Worm (Caenorhabditis elegans): ENCODE measurements around the gene nspd-7.

- TF ChIP-seq dve-1 (tag; optimal IDR thresholded peaks at IDR 0.05; ENCODE audit: insufficient read depth) (no peak), aha-1 (tag) (no peak), ceh-82 (tag; optimal IDR thresholded peaks at IDR 0.05) (no peak), F49E8.2 (tag; optimal IDR thresholded peaks at IDR 0.05; ENCODE audit: borderline replicate concordance) (no peak), set-16 (GFP tag; IDR thresholded peaks at IDR 0.05) (no peak), spr-3 (GFP tag; optimal IDR thresholded peaks at IDR 0.05) (no peak), ama-1 (optimal IDR thresholded peaks at IDR 0.05) (no peak), aly-2 (tag; optimal IDR thresholded peaks at IDR 0.05) (no peak), ceh-62 (tag; optimal IDR thresholded peaks at IDR 0.05) (no peak), lin-38 (GFP tag; IDR thresholded peaks at IDR 0.05) (no peak), ZK546.5 (tag; optimal IDR thresholded peaks at IDR 0.05) (no peak), daf-12 (tag; optimal IDR thresholded peaks at IDR 0.05) (no peak)
Observed at ce11 chrIV:10223723-10224122, 45.3 kb downstream of the nspd-7 start, which contains the start of gene nas-12.

All from whole organism, L4 larva.